Fruit fly (Drosophila melanogaster) whole organism, wandering third instar larva: Measurements from ENCODE around the gene CG43680.

Experiments
- Abd-B ChIP-seq: fragments of >200 bp; optimal IDR thresholded peaks from 2 replicates; lab custom pipeline; 2017; ENCODE audit warnings: missing biosample characterization, missing genetic modification characterization
- CG32264 ChIP-seq: fragments of 200-800 bp; sonication (Bioruptor generic); optimal IDR thresholded peaks from 2 replicates; lab custom pipeline; 2016; ENCODE audit warnings: missing biosample characterization, missing genetic modification characterization
- CG9705 ChIP-seq: fragments of 200-800 bp; sonication (Bioruptor generic); optimal IDR thresholded peaks from 2 replicates; lab custom pipeline; 2018; ENCODE audit warnings: missing biosample characterization, mild to moderate bottlenecking, missing genetic modification characterization
- CrebA ChIP-seq: fragments of 200-800 bp; sonication (Bioruptor generic); optimal IDR thresholded peaks from 2 replicates; lab custom pipeline; 2016; ENCODE audit warnings: missing biosample characterization, mild to moderate bottlenecking, missing genetic modification characterization, borderline replicate concordance
- Dfd ChIP-seq: fragments of >200 bp; optimal IDR thresholded peaks from 2 replicates; lab custom pipeline; 2017; ENCODE audit warnings: missing biosample characterization, missing genetic modification characterization
- Dif ChIP-seq: fragments of 200-275, 200-300 bp; sonication (Bioruptor generic); optimal IDR thresholded peaks from 2 replicates; lab custom pipeline; 2018; ENCODE audit warnings: missing biosample characterization, missing genetic modification characterization; ENCODE audit not compliant: partially characterized antibody
- GATAd ChIP-seq: sonication (Bioruptor generic); optimal IDR thresholded peaks from 2 replicates; lab custom pipeline; 2016; ENCODE audit warnings: missing biosample characterization, missing genetic modification characterization
- HLH106 ChIP-seq: fragments of 200-800 bp; optimal IDR thresholded peaks from 3 replicates; lab custom pipeline; 2019; ENCODE audit warnings: missing biosample characterization, mild to moderate bottlenecking, missing genetic modification characterization, moderate library complexity
- Hnf4 ChIP-seq: fragments of 200-800 bp; sonication (Bioruptor generic); optimal IDR thresholded peaks from 2 replicates; lab custom pipeline; 2016; ENCODE audit warnings: missing biosample characterization, mild to moderate bottlenecking, missing genetic modification characterization
- Hr78 ChIP-seq: fragments of >200 bp; optimal IDR thresholded peaks from 2 replicates; lab custom pipeline; 2017; ENCODE audit warnings: missing biosample characterization, missing genetic modification characterization
- Hr83 ChIP-seq: fragments of 200-300 bp; sonication (Bioruptor generic); optimal IDR thresholded peaks from 2 replicates; lab custom pipeline; 2016; ENCODE audit warnings: missing biosample characterization, mild to moderate bottlenecking, missing genetic modification characterization, moderate library complexity; ENCODE audit not compliant: poor library complexity, severe bottlenecking
- Jra ChIP-seq: sonication (Bioruptor generic); optimal IDR thresholded peaks from 2 replicates; lab custom pipeline; 2016; ENCODE audit warnings: missing biosample characterization, missing genetic modification characterization
- Mio ChIP-seq: sonication (Bioruptor generic); optimal IDR thresholded peaks from 2 replicates; lab custom pipeline; 2016; ENCODE audit warnings: missing biosample characterization, missing genetic modification characterization
- Myc ChIP-seq: fragments of >200 bp; optimal IDR thresholded peaks from 2 replicates; lab custom pipeline; 2017
- N ChIP-seq: fragments of >200 bp; optimal IDR thresholded peaks from 2 replicates; lab custom pipeline; 2018; ENCODE audit warnings: missing biosample characterization, missing external identifiers, missing genetic modification characterization
- OdsH ChIP-seq: fragments of 200-800 bp; sonication (Bioruptor generic); optimal IDR thresholded peaks from 2 replicates; lab custom pipeline; 2016; ENCODE audit warnings: missing biosample characterization, mild to moderate bottlenecking, missing genetic modification characterization
- Rel ChIP-seq, 2 experiments: fragments of 200-800 bp; sonication (Bioruptor generic) in 1 of 2; optimal IDR thresholded peaks; 2 replicates in 1 of 2; 3 replicates in 1 of 2; lab custom pipeline; 2016 to 2019; ENCODE audit warnings: mild to moderate bottlenecking in 2 of 2, missing biosample characterization in 2 of 2, missing genetic modification characterization in 2 of 2, moderate library complexity in 1 of 2
- Sp1 ChIP-seq: fragments of 200-800 bp; sonication (Bioruptor generic); optimal IDR thresholded peaks from 3 replicates; lab custom pipeline; 2019; ENCODE audit warnings: missing biosample characterization, mild to moderate bottlenecking, missing genetic modification characterization, moderate library complexity
- Vsx2 ChIP-seq: fragments of 200-300, 225-300 bp; sonication (Bioruptor generic); optimal IDR thresholded peaks from 2 replicates; lab custom pipeline; 2018; ENCODE audit warnings: missing biosample characterization, missing genetic modification characterization; ENCODE audit not compliant: partially characterized antibody
- br ChIP-seq: fragments of 200-800 bp; sonication (Bioruptor generic); optimal IDR thresholded peaks from 2 replicates; lab custom pipeline; 2016; ENCODE audit warnings: missing biosample characterization, missing genetic modification characterization
- brk ChIP-seq: fragments of 200-800 bp; sonication (Bioruptor generic); optimal IDR thresholded peaks from 2 replicates; lab custom pipeline; 2016; ENCODE audit warnings: missing biosample characterization, mild to moderate bottlenecking, missing genetic modification characterization
- dl ChIP-seq, 2 experiments: fragments of 175-275, 200-275 bp in 1 of 2; fragments of 200-275 bp in 1 of 2; sonication (Bioruptor generic); optimal IDR thresholded peaks; lab custom pipeline; 2018; ENCODE audit warnings: mild to moderate bottlenecking in 2 of 2, missing biosample characterization in 2 of 2, missing genetic modification characterization in 2 of 2, moderate library complexity in 2 of 2; ENCODE audit not compliant: partially characterized antibody in 2 of 2, insufficient read depth in 1 of 2
- dmrt93B ChIP-seq: fragments of 200-800 bp; sonication (Bioruptor generic); optimal IDR thresholded peaks from 2 replicates; lab custom pipeline; 2018; ENCODE audit warnings: missing biosample characterization, mild to moderate bottlenecking, missing genetic modification characterization
- dsf ChIP-seq: sonication (Bioruptor generic); optimal IDR thresholded peaks from 2 replicates; lab custom pipeline; 2016; ENCODE audit warnings: missing biosample characterization, missing genetic modification characterization, borderline replicate concordance
- ey ChIP-seq: fragments of 200-800 bp; sonication (Bioruptor generic); optimal IDR thresholded peaks from 2 replicates; lab custom pipeline; 2016; ENCODE audit warnings: missing biosample characterization, missing genetic modification characterization
- foxo ChIP-seq, 2 experiments: fragments of 200-800 bp; sonication (Bioruptor generic); optimal IDR thresholded peaks; 2 replicates in 1 of 2; 3 replicates in 1 of 2; lab custom pipeline; 2016 to 2017; ENCODE audit warnings: missing biosample characterization in 2 of 2, missing genetic modification characterization in 2 of 2
- fru ChIP-seq: fragments of 200-800 bp; sonication (Bioruptor generic); optimal IDR thresholded peaks from 3 replicates; lab custom pipeline; 2016; ENCODE audit warnings: missing biosample characterization, mild to moderate bottlenecking, missing genetic modification characterization
- h ChIP-seq: fragments of 200-800 bp; sonication (Bioruptor generic); optimal IDR thresholded peaks from 3 replicates; lab custom pipeline; 2016; ENCODE audit warnings: missing biosample characterization, mild to moderate bottlenecking, missing genetic modification characterization
- jim ChIP-seq: fragments of 175-275, 200-325 bp; sonication (Bioruptor generic); optimal IDR thresholded peaks from 2 replicates; lab custom pipeline; 2016; ENCODE audit warnings: missing biosample characterization, mild to moderate bottlenecking, missing genetic modification characterization
- lola ChIP-seq: fragments of >200 bp; optimal IDR thresholded peaks from 2 replicates; lab custom pipeline; 2017; ENCODE audit warnings: missing biosample characterization, missing genetic modification characterization
- pan ChIP-seq: fragments of >200 bp; optimal IDR thresholded peaks from 2 replicates; lab custom pipeline; 2017
- psq ChIP-seq: fragments of 200-800 bp; sonication (Bioruptor generic); optimal IDR thresholded peaks from 3 replicates; lab custom pipeline; 2017; ENCODE audit warnings: missing biosample characterization, mild to moderate bottlenecking, missing genetic modification characterization, moderate library complexity
- rgr ChIP-seq: fragments of 200-800 bp; sonication (Bioruptor generic); optimal IDR thresholded peaks from 3 replicates; lab custom pipeline; 2016; ENCODE audit warnings: missing biosample characterization, mild to moderate bottlenecking, missing genetic modification characterization
- sage ChIP-seq: fragments of 200-800 bp; sonication (Bioruptor generic); optimal IDR thresholded peaks from 2 replicates; lab custom pipeline; 2016; ENCODE audit warnings: missing biosample characterization, mild to moderate bottlenecking, missing genetic modification characterization
- sv ChIP-seq: fragments of 200-800 bp; sonication (Bioruptor generic); optimal IDR thresholded peaks from 3 replicates; lab custom pipeline; 2016; ENCODE audit warnings: missing biosample characterization, missing genetic modification characterization
- tai ChIP-seq: sonication (Bioruptor generic); optimal IDR thresholded peaks from 2 replicates; lab custom pipeline; 2016; ENCODE audit warnings: missing biosample characterization, missing genetic modification characterization
- usp ChIP-seq: fragments of >200 bp; optimal IDR thresholded peaks from 2 replicates; lab custom pipeline; 2017; ENCODE audit warnings: missing biosample characterization, missing genetic modification characterization
- woc ChIP-seq: sonication (Bioruptor generic); optimal IDR thresholded peaks from 2 replicates; lab custom pipeline; 2016; ENCODE audit warnings: missing biosample characterization, mild to moderate bottlenecking, missing genetic modification characterization

The CG43680 gene

DNA sequence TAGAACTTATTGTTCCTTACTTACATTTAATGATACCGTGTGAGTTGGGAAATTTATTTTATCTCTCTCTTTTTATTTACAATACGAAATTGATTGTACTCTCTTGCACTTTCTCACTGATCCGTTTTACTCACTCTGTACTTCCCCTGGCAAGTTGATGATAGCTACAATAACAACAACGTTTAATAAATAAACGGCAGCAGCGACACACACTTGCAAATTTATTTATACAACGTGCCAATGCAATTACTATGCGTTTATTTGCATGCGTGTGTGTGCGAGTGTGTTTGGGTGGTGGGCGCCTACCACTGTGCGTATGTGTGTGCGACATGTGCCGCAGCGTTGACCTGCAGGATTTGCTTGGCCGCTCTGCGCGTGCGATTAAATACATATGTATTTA lies 46.4 kb upstream of the CG43680 start:
- TF ChIP-seq h: no peak
- TF ChIP-seq Abd-B (GFP tag; lab: Kevin White, UChicago): no peak
- TF ChIP-seq HLH106: no peak
- no peak for TF ChIP-seq Rel (GFP tag; optimal IDR thresholded peaks at IDR 0.05; lab: Kevin White, UChicago)
- peak; percentile 97 for TF ChIP-seq Rel (tag; optimal IDR thresholded peaks at IDR 0.05; lab: Kevin White, UChicago)
- TF ChIP-seq Dfd (GFP tag; lab: Kevin White, UChicago): no peak
- no peak for TF ChIP-seq Sp1

DNA sequence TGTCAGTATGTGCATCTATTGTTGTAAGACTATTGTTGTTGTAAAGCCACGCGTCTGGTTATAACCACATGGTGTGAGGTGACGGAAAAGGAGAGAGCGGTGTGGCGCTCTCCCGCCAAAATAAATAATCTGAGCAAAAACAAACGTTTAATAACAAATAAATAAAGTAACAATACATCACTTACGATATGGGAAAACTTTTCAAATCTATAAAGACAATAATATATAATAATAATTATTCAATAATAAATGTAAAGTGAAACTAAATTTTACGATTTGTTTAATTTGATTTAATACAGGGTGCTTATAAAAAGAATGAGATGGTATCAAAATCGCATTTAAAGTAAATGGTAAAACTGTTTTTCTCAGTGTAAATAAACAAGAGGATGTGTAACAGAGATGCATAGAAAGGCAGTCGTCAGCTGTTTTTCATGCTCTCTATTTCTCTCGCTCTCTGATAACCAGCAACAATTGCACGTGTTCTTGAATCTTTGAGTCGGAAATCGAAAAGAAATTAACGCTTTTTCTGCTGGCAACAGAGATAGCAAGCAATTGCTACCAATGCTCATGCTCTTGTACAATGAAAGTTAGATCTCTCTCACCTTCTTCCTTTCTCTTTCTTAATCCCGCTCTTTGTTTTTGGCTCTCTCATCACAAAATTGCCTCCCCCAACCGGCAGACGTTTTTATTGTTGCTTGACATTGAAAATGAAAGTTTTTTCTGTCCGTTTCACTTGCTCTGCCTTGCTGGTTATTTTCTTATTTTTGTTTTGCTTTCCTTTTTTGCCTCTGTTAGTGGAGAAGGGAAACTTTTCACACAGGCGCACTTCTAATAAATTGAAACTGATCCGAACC lies 45.7 kb upstream of the CG43680 start:
- TF ChIP-seq CG9705 (GFP tag; lab: Kevin White, UChicago): peak; percentile 34
- TF ChIP-seq Abd-B (GFP tag; lab: Kevin White, UChicago): no peak
- no peak for TF ChIP-seq Myc (lab: Kevin White, UChicago)
- no peak for TF ChIP-seq Mio (GFP tag; lab: Kevin White, UChicago)
- TF ChIP-seq HLH106: peak; percentile 84
- TF ChIP-seq woc: no peak
- TF ChIP-seq Vsx2: no peak
- TF ChIP-seq usp: no peak
- TF ChIP-seq Hr78: no peak
- peak; percentile 66 for TF ChIP-seq psq (GFP tag; lab: Kevin White, UChicago)
- TF ChIP-seq dl (GFP tag; optimal IDR thresholded peaks at IDR 0.05; lab: Kevin White, UChicago; ENCODE audit: insufficient read depth in 1 of 2, partially characterized antibody in 2 of 2): no peak
- TF ChIP-seq brk: peak; percentile 59
- TF ChIP-seq Dfd (GFP tag; lab: Kevin White, UChicago): no peak
- TF ChIP-seq sv (GFP tag; lab: Kevin White, UChicago): no peak
- no peak for TF ChIP-seq Rel (GFP tag; optimal IDR thresholded peaks at IDR 0.05; lab: Kevin White, UChicago)
- TF ChIP-seq Rel (tag; optimal IDR thresholded peaks at IDR 0.05; lab: Kevin White, UChicago): no peak
- TF ChIP-seq sage (GFP tag; lab: Kevin White, UChicago): no peak
- TF ChIP-seq N: no peak
- TF ChIP-seq lola: no peak
- no peak for TF ChIP-seq pan
- TF ChIP-seq Hr83 (GFP tag; lab: Kevin White, UChicago): no peak
- no peak for TF ChIP-seq CrebA (GFP tag; lab: Kevin White, UChicago)
- peak in 1 of 2 experiments; percentile 78 for TF ChIP-seq foxo (GFP tag; optimal IDR thresholded peaks at IDR 0.05; lab: Kevin White, UChicago)
- TF ChIP-seq Dif: peak; percentile 35
- peak; percentile 65 for TF ChIP-seq Sp1
- no peak for TF ChIP-seq jim (GFP tag; lab: Kevin White, UChicago)
- TF ChIP-seq tai (GFP tag; lab: Kevin White, UChicago): no peak
- TF ChIP-seq rgr: peak; percentile 54
- TF ChIP-seq ey (GFP tag; lab: Kevin White, UChicago): no peak
- no peak for TF ChIP-seq Jra (GFP tag; lab: Kevin White, UChicago)
- TF ChIP-seq br: peak; percentile 14
- peak; percentile 64 for TF ChIP-seq h
- peak; percentile 48 for TF ChIP-seq dmrt93B (GFP tag; lab: Kevin White, UChicago)
- no peak for TF ChIP-seq dsf (GFP tag; lab: Kevin White, UChicago)
- peak; percentile 55 for TF ChIP-seq OdsH (GFP tag; lab: Kevin White, UChicago)
- TF ChIP-seq CG32264: no peak
- peak; percentile 60 for TF ChIP-seq fru (GFP tag; lab: Kevin White, UChicago)
- no peak for TF ChIP-seq GATAd
- peak; percentile 54 for TF ChIP-seq Hnf4 (GFP tag; lab: Kevin White, UChicago)
